Worm (Caenorhabditis elegans) whole organism, L4 larva: ENCODE measurements around the gene F22E5.17.

Experiments
- aha-1 ChIP-seq: fragments of 150-350 bp; peaks from one replicate; lab custom pipeline; 2014; ENCODE audit warnings: missing biosample characterization, missing genetic modification characterization
- ceh-28 ChIP-seq: fragments of 150-350 bp; optimal IDR thresholded peaks from 2 replicates; lab custom pipeline; 2014; ENCODE audit warnings: missing biosample characterization, missing genetic modification reagents, missing genetic modification characterization
- dmd-6 ChIP-seq: fragments of 200-800 bp; sonication (Bioruptor generic); IDR thresholded peaks from 2 replicates; pipeline ENCODE4 v1.3.6; 2022; ENCODE audit warnings: missing genetic modification reagents, missing genetic modification characterization, missing compliant biosample characterization
- dmd-9 ChIP-seq: fragments of 200-800 bp; sonication (Bioruptor generic); IDR thresholded peaks from 2 replicates; pipeline ENCODE4 v1.3.6; 2022; ENCODE audit warnings: missing genetic modification reagents, missing genetic modification characterization, missing compliant biosample characterization
- dve-1 ChIP-seq: sonication (generic microtip); optimal IDR thresholded peaks from 2 replicates; lab custom pipeline; 2017; ENCODE audit warnings: antibody characterized with exemption, mild to moderate bottlenecking, missing genetic modification characterization, missing compliant biosample characterization; ENCODE audit not compliant: insufficient read depth
- fkh-10 ChIP-seq: fragments of 150-350 bp; optimal IDR thresholded peaks from 2 replicates; lab custom pipeline; 2014; ENCODE audit warnings: missing biosample characterization, missing genetic modification reagents, missing genetic modification characterization
- fos-1 ChIP-seq: fragments of 150-350 bp; optimal IDR thresholded peaks from 2 replicates; lab custom pipeline; 2014; ENCODE audit warnings: missing biosample characterization, missing genetic modification characterization
- lin-13 ChIP-seq: fragments of 150-350 bp; optimal IDR thresholded peaks from 2 replicates; lab custom pipeline; 2014; ENCODE audit warnings: missing biosample characterization, missing genetic modification reagents, missing genetic modification characterization
- lin-39 ChIP-seq: fragments of 150-350 bp; optimal IDR thresholded peaks from 2 replicates; lab custom pipeline; 2014; ENCODE audit warnings: missing biosample characterization, missing genetic modification reagents, missing genetic modification characterization
- nhr-11 ChIP-seq: fragments of 150-350 bp; optimal IDR thresholded peaks from 2 replicates; lab custom pipeline; 2014; ENCODE audit warnings: missing biosample characterization, missing genetic modification characterization
- skn-1 ChIP-seq: fragments of 150-350 bp; optimal IDR thresholded peaks from 2 replicates; lab custom pipeline; 2014; ENCODE audit warnings: missing biosample characterization, missing genetic modification characterization
- unc-62 ChIP-seq, 3 experiments: fragments of 150-350 bp in 1 of 3; sonication (generic microtip); optimal IDR thresholded peaks in 2 of 3; peaks in 1 of 3; 1 replicate in 1 of 3; 2 replicates in 2 of 3; lab custom pipeline; 2014 to 2017; ENCODE audit warnings: missing biosample characterization in 3 of 3, missing genetic modification characterization in 3 of 3, missing genetic modification reagents in 3 of 3, missing genotype in 1 of 3
- ztf-7 ChIP-seq: fragments of 150-350 bp; optimal IDR thresholded peaks from 2 replicates; lab custom pipeline; 2014; ENCODE audit warnings: missing biosample characterization, missing genetic modification characterization

- TF ChIP-seq unc-62 (GFP tag; optimal IDR thresholded peaks at IDR 0.05 in 1 of 2; lab: Kevin White, UChicago) (no peak), unc-62 (tag; optimal IDR thresholded peaks at IDR 0.05; lab: Kevin White, UChicago) (no peak), dmd-9 (GFP tag; lab: Robert Waterston, UW) (no peak), ceh-28 (tag; lab: Kevin White, UChicago) (no peak), fos-1 (tag; lab: Kevin White, UChicago) (no peak), lin-39 (no peak), skn-1 (tag; lab: Kevin White, UChicago) (no peak), dve-1 (no peak), lin-13 (GFP tag; lab: Kevin White, UChicago) (no peak), fkh-10 (GFP tag; lab: Kevin White, UChicago) (no peak), ztf-7 (no peak), dmd-6 (no peak), nhr-11 (tag; lab: Kevin White, UChicago) (no peak), aha-1 (tag; lab: Kevin White, UChicago) (peak; percentile 36)
These were observed 3.3 kb downstream of the F22E5.17 start, which contains the start of gene F34D6.1 for ce11 chrII:2681118-2681517.
